Fruit fly (Drosophila melanogaster) whole organism, embryonic: ENCODE measurements around the gene CG31176.

Experiments used
- ATbp ChIP-seq: fragments of 200-800 bp; sonication (Bioruptor generic); optimal IDR thresholded peaks from 2 replicates; lab custom pipeline; 2017; ENCODE audit warnings: missing biosample characterization, mild to moderate bottlenecking, missing genetic modification characterization, missing genetic modification reagents
- Bgb ChIP-seq: fragments of 200-800 bp; sonication (Bioruptor generic); IDR thresholded peaks from 2 replicates; pipeline ENCODE4 v1.3.6; 2022; ENCODE audit warnings: missing biosample characterization, missing genetic modification characterization; ENCODE audit not compliant: partially characterized antibody
- C15 ChIP-seq: fragments of 200-800 bp; sonication (Bioruptor generic); IDR thresholded peaks from 3 replicates; pipeline ENCODE4 v1.3.6; 2022; ENCODE audit warnings: missing biosample characterization, missing genetic modification characterization
- CG1024 ChIP-seq: fragments of 200-800 bp; sonication (Bioruptor generic); IDR thresholded peaks from 2 replicates; pipeline ENCODE4 v1.3.6; 2022; ENCODE audit warnings: missing biosample characterization, missing genetic modification characterization
- CG10462 ChIP-seq: fragments of 200-800 bp; sonication (Bioruptor generic); optimal IDR thresholded peaks from 2 replicates; lab custom pipeline; 2016; ENCODE audit warnings: missing biosample characterization, missing genetic modification characterization
- CG10654 ChIP-seq: fragments of 200-800 bp; sonication (Bioruptor generic); optimal IDR thresholded peaks from 2 replicates; lab custom pipeline; 2016; ENCODE audit warnings: missing biosample characterization, missing genetic modification characterization
- CG11456 ChIP-seq: fragments of 200-800 bp; sonication (Bioruptor generic); IDR thresholded peaks from 3 replicates; pipeline ENCODE4 v1.3.6; 2022; ENCODE audit warnings: missing biosample characterization, missing genetic modification characterization
- CG17385 ChIP-seq: fragments of 200-800 bp; sonication (Bioruptor generic); optimal IDR thresholded peaks from 3 replicates; lab custom pipeline; 2018; ENCODE audit warnings: missing biosample characterization, mild to moderate bottlenecking, missing genetic modification characterization
- CG30020 ChIP-seq: fragments of 200-800 bp; optimal IDR thresholded peaks from 2 replicates; lab custom pipeline; 2019; ENCODE audit warnings: missing biosample characterization, mild to moderate bottlenecking, missing genetic modification characterization, moderate library complexity
- CG33557 ChIP-seq: fragments of 200-800 bp; sonication (Bioruptor generic); optimal IDR thresholded peaks from 2 replicates; lab custom pipeline; 2019; ENCODE audit warnings: missing biosample characterization, mild to moderate bottlenecking, missing genetic modification characterization, moderate library complexity
- CG34224 ChIP-seq: fragments of 200-800 bp; sonication (Bioruptor generic); IDR thresholded peaks from 3 replicates; pipeline ENCODE4 v1.3.6; 2022; ENCODE audit warnings: missing biosample characterization, missing genetic modification characterization; ENCODE audit not compliant: partially characterized antibody
- CG3726 ChIP-seq: fragments of 200-800 bp; sonication (Bioruptor generic); IDR thresholded peaks from 3 replicates; pipeline ENCODE4, ENCODE4 v1.3.6; 2022; ENCODE audit warnings: missing biosample characterization, missing genetic modification characterization
- CG4854 ChIP-seq: fragments of 200-800 bp; sonication (Bioruptor generic); optimal IDR thresholded peaks from 2 replicates; lab custom pipeline; 2016; ENCODE audit warnings: missing biosample characterization, missing genetic modification characterization, inconsistent platforms
- CG6813 ChIP-seq: fragments of 200-800 bp; sonication (Bioruptor generic); optimal IDR thresholded peaks from 2 replicates; lab custom pipeline; 2017; ENCODE audit warnings: missing biosample characterization, missing genetic modification characterization, mild to moderate bottlenecking, moderate library complexity, missing genetic modification reagents
- CG7839 ChIP-seq: fragments of 200-800 bp; sonication (Bioruptor generic); optimal IDR thresholded peaks from 3 replicates; lab custom pipeline; 2018; ENCODE audit warnings: missing biosample characterization, mild to moderate bottlenecking, missing genetic modification characterization, moderate library complexity
- CG8281 ChIP-seq: fragments of 200-800 bp; sonication (Bioruptor generic); optimal IDR thresholded peaks from 2 replicates; lab custom pipeline; 2018; ENCODE audit warnings: missing biosample characterization, mild to moderate bottlenecking, missing genetic modification characterization, moderate library complexity
- CG8924 ChIP-seq: fragments of 200-800 bp; optimal IDR thresholded peaks from 3 replicates; lab custom pipeline; 2019; ENCODE audit warnings: missing biosample characterization, mild to moderate bottlenecking, missing genetic modification characterization, moderate library complexity
- CG9437 ChIP-seq: fragments of 200-800 bp; sonication (Bioruptor generic); optimal IDR thresholded peaks from 2 replicates; lab custom pipeline; 2018; ENCODE audit warnings: missing biosample characterization, mild to moderate bottlenecking, missing genetic modification characterization
- Dbx ChIP-seq: fragments of 200-800 bp; sonication (Bioruptor generic); IDR thresholded peaks from 3 replicates; pipeline ENCODE4 v1.3.6; 2022; ENCODE audit warnings: missing biosample characterization, missing genetic modification characterization
- Dip3 ChIP-seq: fragments of 200-800 bp; sonication (Bioruptor generic); optimal IDR thresholded peaks from 3 replicates; lab custom pipeline; 2016; ENCODE audit warnings: missing biosample characterization, missing genetic modification characterization
- Doc2 ChIP-seq: fragments of 200-800 bp; sonication (Bioruptor generic); IDR thresholded peaks from 2 replicates; pipeline ENCODE4 v1.3.6; 2022; ENCODE audit warnings: missing biosample characterization, missing genetic modification characterization
- Drgx ChIP-seq: fragments of 200-800 bp; sonication (Bioruptor generic); IDR thresholded peaks from 2 replicates; pipeline ENCODE4 v1.3.6; 2022; ENCODE audit warnings: missing biosample characterization, missing genetic modification characterization
- Eip74EF ChIP-seq, 2 experiments: fragments of 200-800 bp in 1 of 2; fragments of >200 bp in 1 of 2; sonication (Bioruptor generic) in 1 of 2; optimal IDR thresholded peaks; 2 replicates each; lab custom pipeline; 2017 to 2019; ENCODE audit warnings: missing biosample characterization in 2 of 2, missing genetic modification characterization in 2 of 2, mild to moderate bottlenecking in 1 of 2, moderate library complexity in 1 of 2
- Fer1 ChIP-seq: fragments of 200-800 bp; sonication (Bioruptor generic); optimal IDR thresholded peaks from 2 replicates; lab custom pipeline; 2017; ENCODE audit warnings: missing biosample characterization, mild to moderate bottlenecking, missing genetic modification characterization
- MESR4 ChIP-seq: fragments of 200-800 bp; sonication (Bioruptor generic); optimal IDR thresholded peaks from 2 replicates; lab custom pipeline; 2018; ENCODE audit warnings: missing biosample characterization, mild to moderate bottlenecking, missing genetic modification characterization, moderate library complexity
- Max ChIP-seq: fragments of 200-800 bp; sonication (Bioruptor generic); optimal IDR thresholded peaks from 2 replicates; lab custom pipeline; 2016; ENCODE audit warnings: missing biosample characterization, mild to moderate bottlenecking, missing genetic modification characterization
- Mrtf ChIP-seq: fragments of 200-800 bp; sonication (Bioruptor generic); IDR thresholded peaks from 3 replicates; pipeline ENCODE4 v1.3.6; 2022; ENCODE audit warnings: missing biosample characterization, missing genetic modification characterization
- Usf ChIP-seq: fragments of 200-800 bp; sonication (Bioruptor generic); optimal IDR thresholded peaks from 2 replicates; lab custom pipeline; 2017; ENCODE audit warnings: missing genotype, missing biosample characterization, missing genetic modification characterization
- br ChIP-seq: fragments of >200 bp; optimal IDR thresholded peaks from 2 replicates; lab custom pipeline; 2017
- cas ChIP-seq: fragments of 200-800 bp; sonication (Bioruptor generic); IDR thresholded peaks from 2 replicates; pipeline ENCODE4 v1.3.6; 2022; ENCODE audit warnings: missing biosample characterization, missing genetic modification characterization
- cato ChIP-seq: fragments of 200-800 bp; sonication (Bioruptor generic); optimal IDR thresholded peaks from 2 replicates; lab custom pipeline; 2016; ENCODE audit warnings: missing biosample characterization, missing genetic modification characterization, borderline replicate concordance
- cg ChIP-seq: fragments of 200-800 bp; sonication (Bioruptor generic); optimal IDR thresholded peaks from 3 replicates; lab custom pipeline; 2019; ENCODE audit warnings: missing biosample characterization, mild to moderate bottlenecking, missing genetic modification characterization, moderate library complexity
- danr ChIP-seq: fragments of 200-800 bp; sonication (Bioruptor generic); IDR thresholded peaks from 2 replicates; pipeline ENCODE4 v1.3.6; 2022; ENCODE audit warnings: missing biosample characterization, missing genetic modification characterization
- eyg ChIP-seq: fragments of 200-800 bp; sonication (Bioruptor generic); optimal IDR thresholded peaks from 3 replicates; lab custom pipeline; 2016; ENCODE audit warnings: missing biosample characterization, missing genetic modification characterization
- fd3F ChIP-seq: fragments of 200-800 bp; sonication (Bioruptor generic); optimal IDR thresholded peaks from 2 replicates; lab custom pipeline; 2018; ENCODE audit warnings: missing biosample characterization, mild to moderate bottlenecking, missing genetic modification characterization, moderate library complexity
- fd64A ChIP-seq: fragments of 200-800 bp; sonication (Bioruptor generic); optimal IDR thresholded peaks from 3 replicates; lab custom pipeline; 2018; ENCODE audit warnings: missing biosample characterization, mild to moderate bottlenecking, missing genetic modification characterization
- grau ChIP-seq: fragments of 200-800 bp; optimal IDR thresholded peaks from 3 replicates; lab custom pipeline; 2019; ENCODE audit warnings: missing biosample characterization, mild to moderate bottlenecking, missing genetic modification characterization, moderate library complexity
- gt ChIP-seq: fragments of 200-800 bp; sonication (Bioruptor generic); IDR thresholded peaks from 2 replicates; pipeline ENCODE4 v1.3.6; 2022; ENCODE audit warnings: missing biosample characterization, missing genetic modification characterization
- kah ChIP-seq: fragments of 200-800 bp; sonication (Bioruptor generic); optimal IDR thresholded peaks from 2 replicates; lab custom pipeline; 2018; ENCODE audit warnings: missing biosample characterization, mild to moderate bottlenecking, missing genetic modification characterization
- lab ChIP-seq: fragments of 200-800 bp; sonication (Bioruptor generic); optimal IDR thresholded peaks from 3 replicates; lab custom pipeline; 2017; ENCODE audit warnings: missing biosample characterization, missing genetic modification characterization, mild to moderate bottlenecking, moderate library complexity, missing genetic modification reagents
- lilli ChIP-seq: fragments of 200-800 bp; sonication (Bioruptor generic); optimal IDR thresholded peaks from 3 replicates; lab custom pipeline; 2016; ENCODE audit warnings: missing biosample characterization, missing genetic modification characterization
- mam ChIP-seq: fragments of 200-800 bp; sonication (Bioruptor generic); optimal IDR thresholded peaks from 3 replicates; lab custom pipeline; 2016; ENCODE audit warnings: missing biosample characterization, missing genetic modification characterization
- pros ChIP-seq: fragments of 200-800 bp; sonication (Bioruptor generic); optimal IDR thresholded peaks from 3 replicates; lab custom pipeline; 2019; ENCODE audit warnings: missing biosample characterization, mild to moderate bottlenecking, missing genetic modification characterization, moderate library complexity
- rib ChIP-seq: fragments of 200-800 bp; sonication (Bioruptor generic); IDR thresholded peaks from 2 replicates; pipeline ENCODE4 v1.3.6; 2022; ENCODE audit warnings: missing biosample characterization, missing genetic modification characterization
- salm ChIP-seq: fragments of 200-800 bp; sonication (Bioruptor generic); optimal IDR thresholded peaks from 2 replicates; lab custom pipeline; 2018; ENCODE audit warnings: missing biosample characterization, mild to moderate bottlenecking, missing genetic modification characterization
- sima ChIP-seq: fragments of 200-800 bp; sonication (Bioruptor generic); optimal IDR thresholded peaks from 2 replicates; lab custom pipeline; 2016; ENCODE audit warnings: missing biosample characterization, missing genetic modification characterization
- slp2 ChIP-seq: fragments of 200-800 bp; sonication (Bioruptor generic); optimal IDR thresholded peaks from 2 replicates; lab custom pipeline; 2016; ENCODE audit warnings: missing biosample characterization, missing genetic modification characterization
- stwl ChIP-seq: fragments of 200-800 bp; sonication (Bioruptor generic); optimal IDR thresholded peaks from 3 replicates; lab custom pipeline; 2018; ENCODE audit warnings: missing biosample characterization, mild to moderate bottlenecking, missing genetic modification characterization, moderate library complexity
- ttk ChIP-seq: fragments of 200-800 bp; sonication (Bioruptor generic); IDR thresholded peaks from 2 replicates; pipeline ENCODE4 v2.1.2; 2022; ENCODE audit warnings: missing biosample characterization, missing genetic modification characterization
- zfh2 ChIP-seq: fragments of 200-800 bp; sonication (Bioruptor generic); optimal IDR thresholded peaks from 2 replicates; lab custom pipeline; 2016; ENCODE audit warnings: missing biosample characterization, missing genetic modification characterization

Gene CG31176

DNA sequence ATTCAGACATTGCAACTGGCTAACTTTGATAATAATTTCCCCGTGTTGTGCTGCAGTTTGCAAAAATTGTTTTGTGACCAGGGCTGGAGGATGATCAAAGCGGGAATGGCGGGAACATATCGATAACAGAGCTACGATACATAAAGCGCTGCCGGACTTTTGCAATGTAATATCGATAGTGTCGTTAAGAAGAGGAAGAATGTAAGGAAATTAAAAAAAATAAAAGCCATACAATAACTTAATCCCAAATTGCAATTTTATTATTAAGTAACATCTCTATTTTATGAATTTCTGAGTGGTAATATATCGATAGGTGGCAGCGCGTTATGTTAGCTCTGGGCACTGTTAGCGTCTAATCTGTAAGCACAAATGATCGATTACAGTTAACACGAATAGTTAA, 47.8 kb downstream of the CG31176 start, which contains the start of gene PolA1 (continued):
- TF ChIP-seq CG8281 (tag; lab: Kevin White, UChicago), result no peak
- no peak for TF ChIP-seq CG30020
- TF ChIP-seq CG33557, result no peak
- TF ChIP-seq fd64A (GFP tag; lab: Kevin White, UChicago), result no peak
- no peak for TF ChIP-seq CG1024 (GFP tag; lab: Robert Waterston, UW)
- TF ChIP-seq Drgx (GFP tag; lab: Robert Waterston, UW), result no peak
- no peak for TF ChIP-seq pros
- peak; percentile 34 for TF ChIP-seq zfh2 (GFP tag; lab: Kevin White, UChicago)
- no peak for TF ChIP-seq eyg (GFP tag; lab: Kevin White, UChicago)
- TF ChIP-seq kah (GFP tag; lab: Kevin White, UChicago), result no peak
- no peak for TF ChIP-seq slp2 (GFP tag; lab: Kevin White, UChicago)
- TF ChIP-seq Bgb (GFP tag; lab: Robert Waterston, UW), result peak; percentile 95
- peak; percentile 27 for TF ChIP-seq MESR4 (GFP tag; lab: Kevin White, UChicago)
- peak; percentile 12 for TF ChIP-seq CG8924 (tag; lab: Kevin White, UChicago)
- no peak for TF ChIP-seq Usf (GFP tag; lab: Kevin White, UChicago)
- no peak for TF ChIP-seq CG9437 (GFP tag; lab: Kevin White, UChicago)
- no peak for TF ChIP-seq danr (GFP tag; lab: Robert Waterston, UW)
- no peak for TF ChIP-seq lab (GFP tag; lab: Kevin White, UChicago)
- TF ChIP-seq CG7839 (tag; lab: Kevin White, UChicago), result no peak
- no peak for TF ChIP-seq CG11456 (GFP tag; lab: Robert Waterston, UW)
- TF ChIP-seq cato, result no peak
- no peak for TF ChIP-seq Mrtf
- TF ChIP-seq Dip3 (GFP tag; lab: Kevin White, UChicago), result no peak
- TF ChIP-seq br (lab: Kevin White, UChicago), result no peak
- peak; percentile 93 for TF ChIP-seq CG17385 (GFP tag; lab: Kevin White, UChicago)
- peak; percentile 66 for TF ChIP-seq mam (GFP tag; lab: Kevin White, UChicago)
- peak; percentile 44; the same call in 1 of the 2 replicates for TF ChIP-seq cas (GFP tag; lab: Robert Waterston, UW)
- TF ChIP-seq lilli (GFP tag; lab: Kevin White, UChicago), result peak; percentile 80
- TF ChIP-seq fd3F (GFP tag; lab: Kevin White, UChicago), result no peak
- peak; percentile 14 for TF ChIP-seq CG10654
- peak; percentile 40 for TF ChIP-seq grau
- no peak for TF ChIP-seq sima (GFP tag; lab: Kevin White, UChicago)
- no peak for TF ChIP-seq Doc2 (GFP tag; lab: Robert Waterston, UW)
- no peak for TF ChIP-seq ATbp (GFP tag; lab: Kevin White, UChicago)
- no peak for TF ChIP-seq C15 (GFP tag; lab: Robert Waterston, UW)
- TF ChIP-seq salm (tag; lab: Kevin White, UChicago), result no peak
- no peak for TF ChIP-seq CG3726 (GFP tag; lab: Robert Waterston, UW)
- no peak for TF ChIP-seq CG4854 (GFP tag; lab: Kevin White, UChicago)
- peak; percentile 42; the same call in 1 of the 3 replicates for TF ChIP-seq Dbx
- no peak for TF ChIP-seq cg (GFP tag; lab: Kevin White, UChicago)
- no peak for TF ChIP-seq CG6813 (GFP tag; lab: Kevin White, UChicago)
- no peak for TF ChIP-seq Max
- no peak for TF ChIP-seq Eip74EF (GFP tag; optimal IDR thresholded peaks at IDR 0.05; lab: Kevin White, UChicago)
- TF ChIP-seq gt (GFP tag; lab: Robert Waterston, UW), result no peak
- TF ChIP-seq rib (GFP tag; lab: Robert Waterston, UW), result 0 out of 2 replicates have a peak, but pooled peaks have one; percentile 16
- peak; percentile 31 for TF ChIP-seq Fer1 (GFP tag; lab: Kevin White, UChicago)
- TF ChIP-seq CG34224 (GFP tag; lab: Robert Waterston, UW), result peak; percentile 97
- peak; percentile 91 for TF ChIP-seq stwl
- no peak for TF ChIP-seq CG10462
- no peak for TF ChIP-seq ttk (GFP tag; lab: Robert Waterston, UW)
